Fruit fly (Drosophila melanogaster) whole organism: ENCODE results near the gene Alg2.

ENCODE experiments used
- CG8478 ChIP-seq: fragments of >200 bp; optimal IDR thresholded peaks from 2 replicates; lab custom pipeline; 2018; ENCODE audit warnings: inconsistent platforms
- Dll ChIP-seq: fragments of >200 bp; optimal IDR thresholded peaks from 2 replicates; lab custom pipeline; 2017
- EcR ChIP-seq, 2 experiments: fragments of >200 bp; optimal IDR thresholded peaks; 2 replicates each; lab custom pipeline; 2017; ENCODE audit warnings: missing biosample characterization in 2 of 2, missing genetic modification characterization in 2 of 2, missing genetic modification reagents in 2 of 2
- pan ChIP-seq: fragments of >200 bp; optimal IDR thresholded peaks from 2 replicates; lab custom pipeline; 2017
- psq ChIP-seq: fragments of >200 bp; optimal IDR thresholded peaks from 2 replicates; lab custom pipeline; 2017
- usp ChIP-seq: fragments of >200 bp; optimal IDR thresholded peaks from 2 replicates; lab custom pipeline; 2017; ENCODE audit warnings: missing biosample characterization, missing genetic modification characterization, mixed read lengths

DNA sequence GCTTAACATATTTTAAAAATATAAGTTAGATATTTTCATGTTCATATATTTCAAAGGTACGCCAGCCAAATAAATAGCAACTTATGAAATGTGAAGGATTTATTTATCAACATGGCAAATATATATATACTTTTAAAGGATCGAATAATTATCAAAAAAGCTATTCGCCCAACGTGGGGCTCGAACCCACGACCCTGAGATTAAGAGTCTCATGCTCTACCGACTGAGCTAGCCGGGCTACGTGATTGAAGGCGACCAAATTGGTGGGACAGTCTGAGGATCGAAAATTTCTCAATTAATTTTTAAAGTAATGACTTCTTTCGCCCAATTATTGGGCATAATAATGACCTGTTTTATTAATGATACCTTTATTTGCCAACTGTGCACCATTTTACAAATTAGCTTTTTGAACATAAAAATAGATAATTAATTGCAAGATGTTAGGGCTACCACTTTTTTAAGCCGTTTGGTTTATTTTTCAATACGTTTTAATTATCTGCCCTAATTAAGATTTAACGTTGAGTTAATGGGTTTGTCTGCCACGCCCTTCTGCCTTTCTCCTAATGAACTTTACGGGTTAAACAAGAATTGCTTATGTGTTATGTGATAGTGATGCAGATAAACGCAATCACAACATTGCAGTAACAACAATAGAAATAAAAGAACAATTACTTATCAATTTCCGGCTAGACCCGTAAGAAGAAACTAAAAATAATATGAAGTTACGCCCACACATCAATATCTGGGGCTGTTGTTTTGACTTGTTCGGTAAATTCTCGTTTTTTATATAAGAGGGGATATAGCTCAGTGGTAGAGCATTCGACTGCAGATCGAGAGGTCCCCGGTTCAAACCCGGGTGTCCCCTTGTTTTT is 46.6 kb upstream of the Alg2 start:
- no peak for TF ChIP-seq psq
- no peak for TF ChIP-seq Dll (lab: Kevin White, UChicago)
- no peak for TF ChIP-seq CG8478 (lab: Kevin White, UChicago)
- TF ChIP-seq EcR (GFP tag; optimal IDR thresholded peaks at IDR 0.05; lab: Kevin White, UChicago): no peak
- TF ChIP-seq usp: no peak
- no peak for TF ChIP-seq pan (lab: Kevin White, UChicago)
